Worm (Caenorhabditis elegans) whole organism, L4 larva: ENCODE results near the gene faah-1.

Experiments
- D1046.2 ChIP-seq: fragments of 200-800 bp; sonication (Bioruptor generic); IDR thresholded peaks from 2 replicates; pipeline ENCODE4 v1.3.6; 2022; ENCODE audit warnings: missing genetic modification characterization, missing compliant biosample characterization
- F26F4.8 ChIP-seq: fragments of 200-800 bp; sonication (Bioruptor generic); conservative IDR thresholded peaks from 2 replicates; pipeline ENCODE4 v1.3.6; 2022; ENCODE audit warnings: missing genetic modification characterization, missing compliant biosample characterization
- T20F7.1 ChIP-seq: fragments of 200-800 bp; sonication (Bioruptor generic); optimal IDR thresholded peaks from 2 replicates; lab custom pipeline; 2018; ENCODE audit warnings: mild to moderate bottlenecking, missing genetic modification characterization, missing compliant biosample characterization
- Y5F2A.4 ChIP-seq: fragments of 200-800 bp; sonication (Bioruptor generic); optimal IDR thresholded peaks from 2 replicates; lab custom pipeline; 2018; ENCODE audit warnings: mild to moderate bottlenecking, missing genetic modification characterization, missing compliant biosample characterization
- Y75B8A.6 ChIP-seq: fragments of 200-800 bp; sonication (Bioruptor generic); IDR thresholded peaks from 2 replicates; pipeline ENCODE4 v1.3.6; 2022; ENCODE audit warnings: missing genetic modification reagents, missing genetic modification characterization, missing compliant biosample characterization
- ZK337.2 ChIP-seq: fragments of 200-800 bp; sonication (Bioruptor generic); IDR thresholded peaks from 2 replicates; pipeline ENCODE4 v1.3.6; 2022; ENCODE audit warnings: missing genetic modification reagents, missing genetic modification characterization, missing compliant biosample characterization
- aha-1 ChIP-seq: fragments of 150-350 bp; peaks from one replicate; lab custom pipeline; 2014; ENCODE audit warnings: missing biosample characterization, missing genetic modification characterization
- aly-2 ChIP-seq: sonication (generic microtip); optimal IDR thresholded peaks from 2 replicates; lab custom pipeline; 2018; ENCODE audit warnings: missing biosample characterization, missing genetic modification characterization
- ama-1 ChIP-seq: fragments of 150-350 bp; optimal IDR thresholded peaks from 2 replicates; lab custom pipeline; 2014; ENCODE audit warnings: inconsistent platforms, mixed read lengths
- arid-1 ChIP-seq: fragments of 200-800 bp; sonication (Bioruptor generic); conservative IDR thresholded peaks from 2 replicates; pipeline ENCODE4 v1.3.6; 2022; ENCODE audit warnings: missing genetic modification reagents, missing genetic modification characterization, missing compliant biosample characterization
- ceh-20 ChIP-seq: fragments of 200-800 bp; sonication (Bioruptor generic); IDR thresholded peaks from 2 replicates; pipeline ENCODE4 v1.3.6; 2022; ENCODE audit warnings: missing genetic modification reagents, missing genetic modification characterization, missing compliant biosample characterization
- ceh-28 ChIP-seq: fragments of 150-350 bp; optimal IDR thresholded peaks from 2 replicates; lab custom pipeline; 2014; ENCODE audit warnings: missing biosample characterization, missing genetic modification reagents, missing genetic modification characterization
- ceh-32 ChIP-seq: sonication (generic microtip); optimal IDR thresholded peaks from 2 replicates; lab custom pipeline; 2016; ENCODE audit warnings: mild to moderate bottlenecking, missing genetic modification characterization, missing compliant biosample characterization; ENCODE audit not compliant: poor library complexity
- ceh-44 ChIP-seq: fragments of 200-800 bp; sonication (Bioruptor generic); IDR thresholded peaks from 2 replicates; pipeline ENCODE4 v1.3.6; 2022; ENCODE audit warnings: missing genetic modification reagents, missing genetic modification characterization, missing compliant biosample characterization
- ceh-62 ChIP-seq: sonication (generic microtip); optimal IDR thresholded peaks from 2 replicates; lab custom pipeline; 2017; ENCODE audit warnings: missing biosample characterization, missing genetic modification characterization
- ces-1 ChIP-seq: fragments of 150-350 bp; sonication (generic microtip); optimal IDR thresholded peaks from 4 replicates; lab custom pipeline; 2014; ENCODE audit warnings: missing biosample characterization, missing genetic modification reagents, missing genetic modification characterization
- cey-2 ChIP-seq: sonication (generic microtip); optimal IDR thresholded peaks from 3 replicates; lab custom pipeline; 2017; ENCODE audit warnings: missing genetic modification characterization, mild to moderate bottlenecking, missing compliant biosample characterization, antibody characterized with exemption, borderline replicate concordance; ENCODE audit not compliant: insufficient read depth
- daf-19 ChIP-seq: fragments of 200-800 bp; sonication (Bioruptor generic); conservative IDR thresholded peaks from 2 replicates; pipeline ENCODE4 v1.3.6; 2022; ENCODE audit warnings: missing genetic modification characterization, missing compliant biosample characterization
- dmd-6 ChIP-seq: fragments of 200-800 bp; sonication (Bioruptor generic); IDR thresholded peaks from 2 replicates; pipeline ENCODE4 v1.3.6; 2022; ENCODE audit warnings: missing genetic modification reagents, missing genetic modification characterization, missing compliant biosample characterization
- dmd-8 ChIP-seq: fragments of 200-800 bp; sonication (Bioruptor generic); IDR thresholded peaks from 2 replicates; pipeline ENCODE4 v1.3.6; 2022; ENCODE audit warnings: missing genetic modification characterization, missing compliant biosample characterization
- dpl-1 ChIP-seq: fragments of 150-350 bp; optimal IDR thresholded peaks from 2 replicates; lab custom pipeline; 2014; ENCODE audit warnings: missing biosample characterization, missing genetic modification reagents, missing genetic modification characterization
- dve-1 ChIP-seq: sonication (generic microtip); optimal IDR thresholded peaks from 2 replicates; lab custom pipeline; 2017; ENCODE audit warnings: antibody characterized with exemption, mild to moderate bottlenecking, missing genetic modification characterization, missing compliant biosample characterization; ENCODE audit not compliant: insufficient read depth
- gei-8 ChIP-seq: fragments of 200-800 bp; sonication (Bioruptor generic); optimal IDR thresholded peaks from 2 replicates; lab custom pipeline; 2018; ENCODE audit warnings: mild to moderate bottlenecking, missing genetic modification characterization, missing compliant biosample characterization
- hif-1 ChIP-seq, 2 experiments: sonication (generic microtip); optimal IDR thresholded peaks; 2 replicates each; lab custom pipeline; 2016 to 2017; ENCODE audit warnings: missing compliant biosample characterization in 2 of 2, missing genetic modification characterization in 2 of 2, missing genetic modification reagents in 2 of 2, missing genotype in 2 of 2, mild to moderate bottlenecking in 1 of 2
- hmg-1.1 ChIP-seq: fragments of 200-800 bp; sonication (Bioruptor generic); IDR thresholded peaks from 2 replicates; pipeline ENCODE4 v1.3.6; 2022; ENCODE audit warnings: missing genetic modification reagents, missing genetic modification characterization, missing compliant biosample characterization
- lin-1 ChIP-seq: fragments of 200-800 bp; sonication (Bioruptor generic); IDR thresholded peaks from 2 replicates; pipeline ENCODE4 v1.3.6; 2022; ENCODE audit warnings: missing genetic modification reagents, missing genetic modification characterization, missing compliant biosample characterization
- lin-15B ChIP-seq: fragments of 150-350 bp; sonication (generic microtip); optimal IDR thresholded peaks from 3 replicates; lab custom pipeline; 2014; ENCODE audit warnings: missing biosample characterization, missing genetic modification characterization
- lsy-2 ChIP-seq, 2 experiments: fragments of 150-350 bp in 1 of 2; sonication (generic microtip) in 1 of 2; optimal IDR thresholded peaks; 2 replicates each; lab custom pipeline; 2014 to 2017; ENCODE audit warnings: missing biosample characterization in 2 of 2, missing genetic modification characterization in 2 of 2
- madf-9 ChIP-seq: fragments of 200-800 bp; sonication (Bioruptor generic); conservative IDR thresholded peaks from 2 replicates; pipeline ENCODE4 v1.3.6; 2022; ENCODE audit warnings: missing genetic modification reagents, missing genetic modification characterization, missing compliant biosample characterization
- mdt-29 ChIP-seq: fragments of 200-800 bp; sonication (Bioruptor generic); IDR thresholded peaks from 2 replicates; pipeline ENCODE4 v1.3.6; 2022; ENCODE audit warnings: missing genetic modification reagents, missing genetic modification characterization, missing compliant biosample characterization
- mep-1 ChIP-seq: fragments of 150-350 bp; sonication (generic microtip); optimal IDR thresholded peaks from 3 replicates; lab custom pipeline; 2014; ENCODE audit warnings: missing biosample characterization, missing genetic modification characterization
- nhr-10 ChIP-seq: fragments of 150-350 bp; optimal IDR thresholded peaks from 2 replicates; lab custom pipeline; 2014; ENCODE audit warnings: missing biosample characterization, missing genetic modification characterization
- nhr-11 ChIP-seq: fragments of 150-350 bp; optimal IDR thresholded peaks from 2 replicates; lab custom pipeline; 2014; ENCODE audit warnings: missing biosample characterization, missing genetic modification characterization
- nhr-237 ChIP-seq: sonication (generic microtip); optimal IDR thresholded peaks from 2 replicates; lab custom pipeline; 2017; ENCODE audit warnings: missing biosample characterization, missing genetic modification characterization
- nhr-25 ChIP-seq: sonication (generic microtip); optimal IDR thresholded peaks from 2 replicates; lab custom pipeline; 2017; ENCODE audit warnings: missing genetic modification characterization, mild to moderate bottlenecking, missing compliant biosample characterization, antibody characterized with exemption, moderate library complexity, borderline replicate concordance; ENCODE audit not compliant: insufficient read depth
- nhr-28 ChIP-seq: fragments of 150-350 bp; optimal IDR thresholded peaks from 2 replicates; lab custom pipeline; 2014; ENCODE audit warnings: missing biosample characterization, missing genetic modification characterization
- nhr-41 ChIP-seq: fragments of 200-800 bp; sonication (Bioruptor generic); IDR thresholded peaks from 2 replicates; pipeline ENCODE4 v1.3.6; 2022; ENCODE audit warnings: missing genetic modification reagents, missing genetic modification characterization, missing compliant biosample characterization
- nhr-42 ChIP-seq: fragments of 200-800 bp; sonication (Bioruptor generic); IDR thresholded peaks from 2 replicates; pipeline ENCODE4 v1.3.6; 2022; ENCODE audit warnings: missing genetic modification characterization, missing compliant biosample characterization
- nhr-76 ChIP-seq: fragments of 150-350 bp; optimal IDR thresholded peaks from 2 replicates; lab custom pipeline; 2014; ENCODE audit warnings: missing biosample characterization, missing genetic modification characterization
- nhr-77 ChIP-seq: fragments of 150-350 bp; optimal IDR thresholded peaks from 2 replicates; lab custom pipeline; 2014; ENCODE audit warnings: missing biosample characterization, missing genetic modification characterization
- php-3 ChIP-seq: fragments of 200-800 bp; sonication (Bioruptor generic); IDR thresholded peaks from 2 replicates; pipeline ENCODE4 v1.3.6; 2022; ENCODE audit warnings: missing genetic modification reagents, missing genetic modification characterization, missing compliant biosample characterization
- saeg-2 ChIP-seq: fragments of 200-800 bp; sonication (Bioruptor generic); IDR thresholded peaks from 2 replicates; pipeline ENCODE4 v1.3.6; 2022; ENCODE audit warnings: missing genetic modification reagents, missing genetic modification characterization, missing compliant biosample characterization
- skn-1 ChIP-seq: fragments of 150-350 bp; optimal IDR thresholded peaks from 2 replicates; lab custom pipeline; 2014; ENCODE audit warnings: missing biosample characterization, missing genetic modification characterization
- spr-1 ChIP-seq: sonication (generic microtip); optimal IDR thresholded peaks from 2 replicates; lab custom pipeline; 2016; ENCODE audit warnings: mild to moderate bottlenecking, missing genetic modification characterization, missing compliant biosample characterization
- tag-97 ChIP-seq: fragments of 200-800 bp; sonication (Bioruptor generic); IDR thresholded peaks from 2 replicates; pipeline ENCODE4 v1.3.6; 2022; ENCODE audit warnings: missing genetic modification characterization, missing compliant biosample characterization
- unc-130 ChIP-seq: sonication (generic microtip); optimal IDR thresholded peaks from 2 replicates; lab custom pipeline; 2016; ENCODE audit warnings: missing genetic modification reagents, missing genetic modification characterization, missing compliant biosample characterization
- unc-39 ChIP-seq: sonication (generic microtip); optimal IDR thresholded peaks from 2 replicates; lab custom pipeline; 2017; ENCODE audit warnings: missing biosample characterization, missing genetic modification characterization
- vab-7 ChIP-seq: fragments of 200-800 bp; sonication (Bioruptor generic); IDR thresholded peaks from 2 replicates; pipeline ENCODE4 v1.3.6; 2022; ENCODE audit warnings: missing genetic modification reagents, missing genetic modification characterization, missing compliant biosample characterization
- zfp-2 ChIP-seq: sonication (generic microtip); optimal IDR thresholded peaks from 2 replicates; lab custom pipeline; 2016; ENCODE audit warnings: mild to moderate bottlenecking, missing genetic modification characterization, missing compliant biosample characterization
- ztf-7 ChIP-seq: fragments of 150-350 bp; optimal IDR thresholded peaks from 2 replicates; lab custom pipeline; 2014; ENCODE audit warnings: missing biosample characterization, missing genetic modification characterization

The faah-1 gene

DNA sequence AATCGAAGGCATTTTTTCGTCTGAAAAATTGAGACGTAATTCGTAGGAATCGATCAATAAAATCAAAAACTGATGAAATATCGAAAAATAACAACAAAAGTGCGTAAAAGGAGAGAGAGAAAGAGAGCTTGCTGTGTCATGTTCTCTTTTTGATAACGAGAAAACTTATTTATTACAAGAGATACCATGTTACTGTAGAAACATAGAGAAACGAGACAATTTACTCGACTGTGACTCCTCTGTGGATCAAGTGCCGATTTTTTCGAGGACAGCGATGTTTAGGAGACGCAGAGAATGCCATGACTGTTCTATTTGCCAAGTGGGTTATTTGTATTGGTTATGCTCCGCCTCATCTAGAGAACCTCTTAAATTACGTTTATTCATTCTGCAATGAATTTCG, 25.7 kb upstream of the faah-1 start, which contains the start of gene sph-1 (continued):
- peak; percentile 45; the same call in 1 of the 2 replicates for TF ChIP-seq dmd-6 (GFP tag; lab: Robert Waterston, UW)
- no peak for TF ChIP-seq Y5F2A.4 (GFP tag; lab: Kevin White, UChicago)
- TF ChIP-seq ces-1 (GFP tag; lab: Kevin White, UChicago) = no peak
- no peak for TF ChIP-seq lin-1
- peak; percentile 16 for TF ChIP-seq nhr-77
- no peak for TF ChIP-seq hif-1 (tag; optimal IDR thresholded peaks at IDR 0.05; lab: Kevin White, UChicago)
- TF ChIP-seq ama-1 (lab: Kevin White, UChicago) = peak; percentile 55
- TF ChIP-seq nhr-28 (tag; lab: Kevin White, UChicago) = peak; percentile 52
- TF ChIP-seq nhr-25 (tag; lab: Kevin White, UChicago) = no peak
- no peak for TF ChIP-seq nhr-11 (tag; lab: Kevin White, UChicago)
- TF ChIP-seq mdt-29 (GFP tag; lab: Robert Waterston, UW) = no peak
- TF ChIP-seq aha-1 (tag; lab: Kevin White, UChicago) = no peak
- TF ChIP-seq ceh-20 = no peak
- no peak for TF ChIP-seq ZK337.2 (GFP tag; lab: Robert Waterston, UW)
- peak in 1 of 2 experiments; percentile 65 for TF ChIP-seq lsy-2 (tag; optimal IDR thresholded peaks at IDR 0.05; lab: Kevin White, UChicago)
- TF ChIP-seq spr-1 (tag; lab: Kevin White, UChicago) = no peak
- no peak for TF ChIP-seq nhr-76 (tag; lab: Kevin White, UChicago)
- no peak for TF ChIP-seq nhr-237 (tag; lab: Kevin White, UChicago)
- TF ChIP-seq unc-39 (tag; lab: Kevin White, UChicago) = no peak
- no peak for TF ChIP-seq tag-97 (GFP tag; lab: Robert Waterston, UW)
- TF ChIP-seq madf-9 = no peak
- no peak for TF ChIP-seq lin-15B (tag; lab: Kevin White, UChicago)
- TF ChIP-seq skn-1 (tag; lab: Kevin White, UChicago) = no peak
- TF ChIP-seq dmd-8 (GFP tag; lab: Robert Waterston, UW) = no peak
- peak; percentile 75 for TF ChIP-seq mep-1 (tag; lab: Kevin White, UChicago)
- TF ChIP-seq gei-8 (GFP tag; lab: Kevin White, UChicago) = no peak

DNA sequence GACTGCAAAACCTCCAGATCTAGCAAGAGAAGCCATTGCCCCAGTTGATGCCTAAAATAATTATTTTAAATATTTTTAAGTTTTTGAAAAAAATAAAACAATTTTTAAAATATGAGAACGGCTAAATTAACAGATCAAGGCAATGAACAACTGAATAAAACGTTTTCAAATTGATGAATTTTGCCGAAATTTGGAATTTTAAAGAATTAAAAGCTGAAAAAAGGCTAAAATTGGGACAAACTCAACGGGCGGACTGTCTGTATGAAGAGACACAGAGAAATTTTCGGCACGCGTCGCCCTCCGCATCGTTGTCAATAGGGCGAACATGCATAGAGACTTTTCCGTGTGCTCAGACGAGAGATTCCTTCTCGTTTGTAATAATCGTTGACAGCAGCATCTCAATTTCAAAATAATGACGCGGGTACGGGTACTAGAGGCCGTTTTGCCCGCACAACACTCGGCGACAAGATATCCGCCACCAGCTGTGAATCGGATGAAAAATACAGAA, 23.1 kb upstream of the faah-1 start, which contains the start of the genes isp-1 and islo-1:
Gene isp-1, minus strand, starts transcription at position 51 of the 508 bp plus-strand sequence.
Gene islo-1, plus strand, starts transcription at position 385 of the 508 bp plus-strand sequence.
- no peak for TF ChIP-seq nhr-42 (GFP tag; lab: Robert Waterston, UW)
- TF ChIP-seq unc-39 (tag; lab: Kevin White, UChicago) = no peak
- TF ChIP-seq nhr-11 (tag; lab: Kevin White, UChicago) = peak; percentile 19
- no peak for TF ChIP-seq hmg-1.1 (GFP tag; lab: Robert Waterston, UW)
- TF ChIP-seq spr-1 (tag; lab: Kevin White, UChicago) = no peak
- no peak for TF ChIP-seq vab-7 (GFP tag; lab: Robert Waterston, UW)
- TF ChIP-seq dve-1 = peak; percentile 57
- TF ChIP-seq F26F4.8 (GFP tag; lab: Robert Waterston, UW) = no peak
- TF ChIP-seq nhr-41 = no peak
- no peak for TF ChIP-seq ceh-44 (GFP tag; lab: Robert Waterston, UW)
- no peak for TF ChIP-seq tag-97 (GFP tag; lab: Robert Waterston, UW)
- TF ChIP-seq ztf-7 = no peak
- TF ChIP-seq D1046.2 (GFP tag; lab: Robert Waterston, UW) = no peak
- no peak for TF ChIP-seq ceh-32 (tag; lab: Kevin White, UChicago)
- TF ChIP-seq ceh-28 (tag; lab: Kevin White, UChicago) = no peak
- TF ChIP-seq T20F7.1 (GFP tag; lab: Kevin White, UChicago) = no peak
- no peak for TF ChIP-seq php-3 (GFP tag; lab: Robert Waterston, UW)
- no peak for TF ChIP-seq arid-1
- TF ChIP-seq nhr-76 (tag; lab: Kevin White, UChicago) = no peak
- no peak for TF ChIP-seq daf-19 (GFP tag; lab: Robert Waterston, UW)
- no peak for TF ChIP-seq aly-2
- TF ChIP-seq Y75B8A.6 (GFP tag; lab: Robert Waterston, UW) = no peak
- no peak for TF ChIP-seq cey-2 (tag; lab: Kevin White, UChicago)
- no peak for TF ChIP-seq nhr-10 (tag; lab: Kevin White, UChicago)
- no peak for TF ChIP-seq saeg-2
- no peak for TF ChIP-seq zfp-2 (tag; lab: Kevin White, UChicago)
- TF ChIP-seq ceh-20 = no peak
- TF ChIP-seq ceh-62 = no peak
- peak; percentile 35 for TF ChIP-seq unc-130 (GFP tag; lab: Kevin White, UChicago)
- TF ChIP-seq dpl-1 (GFP tag; lab: Kevin White, UChicago) = peak; percentile 56
